Worm (Caenorhabditis elegans) whole organism, early embryonic: ENCODE data around the gene F44B9.10.

Experiments
- ama-1 ChIP-seq: fragments of 150-350 bp; optimal IDR thresholded peaks from 2 replicates; lab custom pipeline; 2014
- ets-7 ChIP-seq: sonication (generic microtip); optimal IDR thresholded peaks from 2 replicates; lab custom pipeline; 2016; ENCODE audit warnings: missing genotype, missing genetic modification characterization, missing compliant biosample characterization
- tbx-11 ChIP-seq: fragments of 200-800 bp; sonication (Bioruptor generic); IDR thresholded peaks from 2 replicates; pipeline ENCODE4 v1.3.6; 2022; ENCODE audit warnings: missing genetic modification characterization, missing compliant biosample characterization

DNA sequence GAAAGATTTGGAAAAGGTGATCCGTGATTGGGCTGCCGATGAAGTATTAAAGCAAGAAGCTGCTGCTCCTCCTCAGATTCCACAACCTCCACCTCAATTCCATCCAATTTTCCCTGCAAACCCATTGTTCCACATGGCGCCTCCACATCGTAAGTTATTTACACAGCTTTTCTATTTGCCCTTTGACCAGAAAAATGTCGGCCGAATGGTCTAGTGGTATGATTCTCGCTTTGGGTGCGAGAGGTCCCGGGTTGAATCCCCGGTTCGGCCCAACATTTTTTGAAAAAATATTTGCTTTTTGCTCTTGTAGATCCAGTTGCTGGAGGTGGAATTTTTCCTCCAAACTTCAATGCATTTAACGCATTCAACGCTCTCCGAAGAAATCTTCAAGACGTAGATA, 35.8 kb upstream of the F44B9.10 start:
- TF ChIP-seq ama-1 (lab: Kevin White, UChicago) (no peak), tbx-11 (no peak), ets-7 (tag; lab: Kevin White, UChicago) (no peak)
